Fruit fly (Drosophila melanogaster): ENCODE data around the gene CG3942.

DNA sequence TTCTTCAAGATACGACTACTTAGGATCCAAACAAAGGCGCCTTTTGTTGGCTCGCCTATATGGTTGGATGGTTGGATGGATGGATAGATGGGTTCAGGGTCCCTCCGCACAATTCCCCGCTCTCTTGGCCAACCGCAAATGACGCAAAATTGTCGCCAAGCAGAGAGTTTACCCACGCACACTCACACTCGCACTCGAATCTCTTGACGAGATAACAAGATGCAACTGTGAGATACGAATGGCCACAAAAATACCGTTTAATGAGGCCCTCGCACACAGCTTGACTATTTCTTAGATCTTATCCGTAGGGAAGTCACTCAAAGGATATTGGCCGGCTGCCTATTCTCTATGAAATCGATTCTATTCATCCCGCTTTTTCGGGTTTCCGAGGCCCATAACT lies 5.8 kb downstream of the CG3942 start:
- TF ChIP-seq gl (tag; optimal IDR thresholded peaks at IDR 0.05) (no peak), CG8159 (tag; optimal IDR thresholded peaks at IDR 0.05) (no peak), CG12605 (GFP tag; IDR thresholded peaks at IDR 0.05) (no peak), rn (GFP tag; IDR thresholded peaks at IDR 0.05) (no peak), Pif1A (GFP tag; optimal IDR thresholded peaks at IDR 0.05) (no peak), CG14655 (GFP tag; optimal IDR thresholded peaks at IDR 0.05) (no peak)
